Fruit fly (Drosophila melanogaster) whole organism, wandering third instar larva: ENCODE data around the gene CG43145.

ENCODE experiments used
- Abd-B ChIP-seq: fragments of >200 bp; optimal IDR thresholded peaks from 2 replicates; lab custom pipeline; 2017; ENCODE audit warnings: missing biosample characterization, missing genetic modification characterization
- CrebA ChIP-seq: fragments of 200-800 bp; sonication (Bioruptor generic); optimal IDR thresholded peaks from 2 replicates; lab custom pipeline; 2016; ENCODE audit warnings: missing biosample characterization, mild to moderate bottlenecking, missing genetic modification characterization, borderline replicate concordance
- Dfd ChIP-seq: fragments of >200 bp; optimal IDR thresholded peaks from 2 replicates; lab custom pipeline; 2017; ENCODE audit warnings: missing biosample characterization, missing genetic modification characterization
- Dif ChIP-seq: fragments of 200-275, 200-300 bp; sonication (Bioruptor generic); optimal IDR thresholded peaks from 2 replicates; lab custom pipeline; 2018; ENCODE audit warnings: missing biosample characterization, missing genetic modification characterization; ENCODE audit not compliant: partially characterized antibody
- GATAd ChIP-seq: sonication (Bioruptor generic); optimal IDR thresholded peaks from 2 replicates; lab custom pipeline; 2016; ENCODE audit warnings: missing biosample characterization, missing genetic modification characterization
- Hnf4 ChIP-seq: fragments of 200-800 bp; sonication (Bioruptor generic); optimal IDR thresholded peaks from 2 replicates; lab custom pipeline; 2016; ENCODE audit warnings: missing biosample characterization, mild to moderate bottlenecking, missing genetic modification characterization
- Hr78 ChIP-seq: fragments of >200 bp; optimal IDR thresholded peaks from 2 replicates; lab custom pipeline; 2017; ENCODE audit warnings: missing biosample characterization, missing genetic modification characterization
- Hr83 ChIP-seq: fragments of 200-300 bp; sonication (Bioruptor generic); optimal IDR thresholded peaks from 2 replicates; lab custom pipeline; 2016; ENCODE audit warnings: missing biosample characterization, mild to moderate bottlenecking, missing genetic modification characterization, moderate library complexity; ENCODE audit not compliant: poor library complexity, severe bottlenecking
- Myc ChIP-seq: fragments of >200 bp; optimal IDR thresholded peaks from 2 replicates; lab custom pipeline; 2017
- N ChIP-seq: fragments of >200 bp; optimal IDR thresholded peaks from 2 replicates; lab custom pipeline; 2018; ENCODE audit warnings: missing biosample characterization, missing external identifiers, missing genetic modification characterization
- OdsH ChIP-seq: fragments of 200-800 bp; sonication (Bioruptor generic); optimal IDR thresholded peaks from 2 replicates; lab custom pipeline; 2016; ENCODE audit warnings: missing biosample characterization, mild to moderate bottlenecking, missing genetic modification characterization
- Rel ChIP-seq, 2 experiments: fragments of 200-800 bp; sonication (Bioruptor generic) in 1 of 2; optimal IDR thresholded peaks; 2 replicates in 1 of 2; 3 replicates in 1 of 2; lab custom pipeline; 2016 to 2019; ENCODE audit warnings: mild to moderate bottlenecking in 2 of 2, missing biosample characterization in 2 of 2, missing genetic modification characterization in 2 of 2, moderate library complexity in 1 of 2
- Sp1 ChIP-seq: fragments of 200-800 bp; sonication (Bioruptor generic); optimal IDR thresholded peaks from 3 replicates; lab custom pipeline; 2019; ENCODE audit warnings: missing biosample characterization, mild to moderate bottlenecking, missing genetic modification characterization, moderate library complexity
- Vsx2 ChIP-seq: fragments of 200-300, 225-300 bp; sonication (Bioruptor generic); optimal IDR thresholded peaks from 2 replicates; lab custom pipeline; 2018; ENCODE audit warnings: missing biosample characterization, missing genetic modification characterization; ENCODE audit not compliant: partially characterized antibody
- br ChIP-seq: fragments of 200-800 bp; sonication (Bioruptor generic); optimal IDR thresholded peaks from 2 replicates; lab custom pipeline; 2016; ENCODE audit warnings: missing biosample characterization, missing genetic modification characterization
- brk ChIP-seq: fragments of 200-800 bp; sonication (Bioruptor generic); optimal IDR thresholded peaks from 2 replicates; lab custom pipeline; 2016; ENCODE audit warnings: missing biosample characterization, mild to moderate bottlenecking, missing genetic modification characterization
- dl ChIP-seq, 2 experiments: fragments of 175-275, 200-275 bp in 1 of 2; fragments of 200-275 bp in 1 of 2; sonication (Bioruptor generic); optimal IDR thresholded peaks; lab custom pipeline; 2018; ENCODE audit warnings: mild to moderate bottlenecking in 2 of 2, missing biosample characterization in 2 of 2, missing genetic modification characterization in 2 of 2, moderate library complexity in 2 of 2; ENCODE audit not compliant: partially characterized antibody in 2 of 2, insufficient read depth in 1 of 2
- dmrt93B ChIP-seq: fragments of 200-800 bp; sonication (Bioruptor generic); optimal IDR thresholded peaks from 2 replicates; lab custom pipeline; 2018; ENCODE audit warnings: missing biosample characterization, mild to moderate bottlenecking, missing genetic modification characterization
- dsf ChIP-seq: sonication (Bioruptor generic); optimal IDR thresholded peaks from 2 replicates; lab custom pipeline; 2016; ENCODE audit warnings: missing biosample characterization, missing genetic modification characterization, borderline replicate concordance
- foxo ChIP-seq, 2 experiments: fragments of 200-800 bp; sonication (Bioruptor generic); optimal IDR thresholded peaks; 2 replicates in 1 of 2; 3 replicates in 1 of 2; lab custom pipeline; 2016 to 2017; ENCODE audit warnings: missing biosample characterization in 2 of 2, missing genetic modification characterization in 2 of 2
- fru ChIP-seq: fragments of 200-800 bp; sonication (Bioruptor generic); optimal IDR thresholded peaks from 3 replicates; lab custom pipeline; 2016; ENCODE audit warnings: missing biosample characterization, mild to moderate bottlenecking, missing genetic modification characterization
- h ChIP-seq: fragments of 200-800 bp; sonication (Bioruptor generic); optimal IDR thresholded peaks from 3 replicates; lab custom pipeline; 2016; ENCODE audit warnings: missing biosample characterization, mild to moderate bottlenecking, missing genetic modification characterization
- jim ChIP-seq: fragments of 175-275, 200-325 bp; sonication (Bioruptor generic); optimal IDR thresholded peaks from 2 replicates; lab custom pipeline; 2016; ENCODE audit warnings: missing biosample characterization, mild to moderate bottlenecking, missing genetic modification characterization
- lola ChIP-seq: fragments of >200 bp; optimal IDR thresholded peaks from 2 replicates; lab custom pipeline; 2017; ENCODE audit warnings: missing biosample characterization, missing genetic modification characterization
- psq ChIP-seq: fragments of 200-800 bp; sonication (Bioruptor generic); optimal IDR thresholded peaks from 3 replicates; lab custom pipeline; 2017; ENCODE audit warnings: missing biosample characterization, mild to moderate bottlenecking, missing genetic modification characterization, moderate library complexity
- rgr ChIP-seq: fragments of 200-800 bp; sonication (Bioruptor generic); optimal IDR thresholded peaks from 3 replicates; lab custom pipeline; 2016; ENCODE audit warnings: missing biosample characterization, mild to moderate bottlenecking, missing genetic modification characterization
- sv ChIP-seq: fragments of 200-800 bp; sonication (Bioruptor generic); optimal IDR thresholded peaks from 3 replicates; lab custom pipeline; 2016; ENCODE audit warnings: missing biosample characterization, missing genetic modification characterization
- tai ChIP-seq: sonication (Bioruptor generic); optimal IDR thresholded peaks from 2 replicates; lab custom pipeline; 2016; ENCODE audit warnings: missing biosample characterization, missing genetic modification characterization
- usp ChIP-seq: fragments of >200 bp; optimal IDR thresholded peaks from 2 replicates; lab custom pipeline; 2017; ENCODE audit warnings: missing biosample characterization, missing genetic modification characterization
- woc ChIP-seq: sonication (Bioruptor generic); optimal IDR thresholded peaks from 2 replicates; lab custom pipeline; 2016; ENCODE audit warnings: missing biosample characterization, mild to moderate bottlenecking, missing genetic modification characterization

Gene CG43145

dm6 chr2L:3693805-3694204 lies 7.8 kb upstream of the CG43145 start, which contains the start of gene Acp24A4:
TSS of gene Acp24A4 (minus strand) at chr2L:3693905.
- no peak for TF ChIP-seq Vsx2 (GFP tag; lab: Kevin White, UChicago)
- TF ChIP-seq br (GFP tag; lab: Kevin White, UChicago) = no peak
- TF ChIP-seq Dif (GFP tag; lab: Kevin White, UChicago) = no peak
- TF ChIP-seq fru (GFP tag; lab: Kevin White, UChicago) = no peak
- no peak for TF ChIP-seq dsf
- TF ChIP-seq dl (GFP tag; optimal IDR thresholded peaks at IDR 0.05; lab: Kevin White, UChicago; ENCODE audit: insufficient read depth in 1 of 2, partially characterized antibody in 2 of 2) = no peak
- no peak for TF ChIP-seq Dfd (GFP tag; lab: Kevin White, UChicago)

DNA sequence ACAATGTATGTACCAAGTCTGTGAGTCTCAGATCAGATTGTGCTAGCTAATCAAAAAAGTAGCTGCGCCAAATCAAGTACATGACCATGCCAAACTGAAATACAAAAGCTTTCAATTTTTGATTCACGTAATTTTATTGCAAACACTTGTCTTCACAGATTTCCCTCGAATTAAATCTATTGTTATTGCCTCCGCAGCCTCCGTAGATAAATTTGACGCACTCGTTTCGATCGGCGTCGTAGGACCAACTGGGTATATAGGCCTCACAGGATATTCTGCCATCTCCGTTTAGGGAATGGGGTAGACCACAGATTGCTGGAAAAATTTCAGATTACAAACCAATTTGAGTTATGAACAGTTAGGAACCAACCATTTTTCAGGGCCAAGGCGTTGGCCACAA lies 6.7 kb upstream of the CG43145 start, which contains the start of gene CG43165:
Gene CG43165 (minus strand): TSS at position 101 of the 400 bp plus-strand sequence.
- TF ChIP-seq Hr83 (GFP tag; lab: Kevin White, UChicago) (no peak), Dfd (GFP tag; lab: Kevin White, UChicago) (no peak), woc (no peak), fru (GFP tag; lab: Kevin White, UChicago) (no peak), h (GFP tag; lab: Kevin White, UChicago) (no peak), tai (GFP tag; lab: Kevin White, UChicago) (no peak), dmrt93B (no peak), brk (no peak)

dm6 chr2L:3695361-3695818 lies 6.2 kb upstream of the CG43145 start, which contains the start of gene CG16713:
TSS of gene CG16713 (minus strand) at chr2L:3695411.
- TF ChIP-seq Rel (GFP tag; optimal IDR thresholded peaks at IDR 0.05; lab: Kevin White, UChicago) (no peak), Rel (tag; optimal IDR thresholded peaks at IDR 0.05; lab: Kevin White, UChicago) (peak; percentile 96), GATAd (GFP tag; lab: Kevin White, UChicago) (no peak)

- TF ChIP-seq sv (GFP tag; lab: Kevin White, UChicago) = no peak
- TF ChIP-seq Sp1 = no peak
- TF ChIP-seq lola (GFP tag; lab: Kevin White, UChicago) = no peak
- no peak for TF ChIP-seq foxo (GFP tag; optimal IDR thresholded peaks at IDR 0.05; lab: Kevin White, UChicago)
- no peak for TF ChIP-seq Dfd (GFP tag; lab: Kevin White, UChicago)
- TF ChIP-seq psq (GFP tag; lab: Kevin White, UChicago) = no peak
- TF ChIP-seq Hnf4 = no peak
- TF ChIP-seq Hr78 = no peak
- TF ChIP-seq Vsx2 (GFP tag; lab: Kevin White, UChicago) = no peak
- TF ChIP-seq Myc (lab: Kevin White, UChicago) = no peak
- TF ChIP-seq N (GFP tag; lab: Kevin White, UChicago) = no peak
- TF ChIP-seq OdsH (GFP tag; lab: Kevin White, UChicago) = no peak
- no peak for TF ChIP-seq GATAd (GFP tag; lab: Kevin White, UChicago)
- TF ChIP-seq Dif (GFP tag; lab: Kevin White, UChicago) = no peak
- TF ChIP-seq tai (GFP tag; lab: Kevin White, UChicago) = no peak
- no peak for TF ChIP-seq brk
- TF ChIP-seq rgr (GFP tag; lab: Kevin White, UChicago) = no peak
- no peak for TF ChIP-seq jim
- TF ChIP-seq br (GFP tag; lab: Kevin White, UChicago) = no peak
Observed at dm6 chr2L:3696438-3696837, 5.2 kb upstream of the CG43145 start, which contains the start of gene IM33. TSS of gene IM33 (minus strand) at chr2L:3696658.

dm6 chr2L:3697772-3698171 lies 3.9 kb upstream of the CG43145 start, which contains the start of gene CG3604:
TSS of gene CG3604 (minus strand) at chr2L:3697872.
- no peak for TF ChIP-seq woc
- TF ChIP-seq Abd-B (GFP tag; lab: Kevin White, UChicago) = no peak
- TF ChIP-seq GATAd (GFP tag; lab: Kevin White, UChicago) = no peak
- TF ChIP-seq Rel (GFP tag; optimal IDR thresholded peaks at IDR 0.05; lab: Kevin White, UChicago) = no peak
- TF ChIP-seq Rel (tag; optimal IDR thresholded peaks at IDR 0.05; lab: Kevin White, UChicago) = no peak
- no peak for TF ChIP-seq CrebA
- TF ChIP-seq usp = no peak
- TF ChIP-seq, all 38 proteins: peak for 0
